Fruit fly (Drosophila melanogaster): ENCODE measurements around the gene osi.
A peak's percentile ranks its signal among the peaks of the same experiment; 100 is the strongest.

DNA sequence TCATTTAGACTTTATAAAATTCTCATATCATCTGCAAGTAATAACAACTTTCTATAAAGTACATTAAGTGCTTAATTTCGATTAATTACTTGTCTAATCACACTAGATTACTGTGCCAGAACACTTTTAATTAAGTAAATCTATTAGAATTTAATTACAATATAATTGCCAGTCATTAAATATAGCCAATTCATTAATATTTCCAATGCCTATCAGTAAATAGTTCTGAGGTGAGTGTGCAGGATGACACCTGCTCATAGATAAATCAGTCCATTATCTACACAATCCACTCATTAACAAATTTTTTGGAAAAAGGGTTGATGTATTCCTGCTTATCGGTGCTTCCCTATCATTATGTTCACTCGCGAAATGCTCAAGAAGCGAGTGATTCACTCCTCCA lies 3.1 kb downstream of the osi start:
- TF ChIP-seq CG33017 (tag; optimal IDR thresholded peaks at IDR 0.05) (no peak), Crg-1 (GFP tag; optimal IDR thresholded peaks at IDR 0.05) (no peak), tj (GFP tag; optimal IDR thresholded peaks at IDR 0.05) (no peak), cnc (optimal IDR thresholded peaks at IDR 0.05) (no peak), cic (GFP tag; optimal IDR thresholded peaks at IDR 0.05) (no peak), kay (GFP tag; ENCODE audit: borderline replicate concordance) (peak; percentile 57)
